Worm (Caenorhabditis elegans) whole organism, midembryonic: Measurements from ENCODE around the gene M03E7.1.

ENCODE experiments used
- T22C8.4 ChIP-seq: fragments of 200-800 bp; sonication (Bioruptor generic); IDR thresholded peaks from 2 replicates; pipeline ENCODE4 v1.3.6; 2022; ENCODE audit warnings: missing genetic modification characterization, missing compliant biosample characterization
- cog-1 ChIP-seq: sonication (generic microtip); optimal IDR thresholded peaks from 2 replicates; lab custom pipeline; 2016; ENCODE audit warnings: missing genetic modification characterization, missing compliant biosample characterization
- flt-1 ChIP-seq: fragments of 200-800 bp; sonication (Bioruptor generic); IDR thresholded peaks from 2 replicates; pipeline ENCODE4 v1.3.6; 2022; ENCODE audit warnings: missing genetic modification characterization, missing compliant biosample characterization
- ref-1 ChIP-seq: fragments of 200-800 bp; sonication (Bioruptor generic); conservative IDR thresholded peaks from 2 replicates; pipeline ENCODE4 v1.3.6; 2022; ENCODE audit warnings: missing genetic modification reagents, missing genetic modification characterization, missing compliant biosample characterization
- ztf-29 ChIP-seq: fragments of 200-800 bp; sonication (Bioruptor generic); IDR thresholded peaks from 2 replicates; pipeline ENCODE4 v1.3.6; 2022; ENCODE audit warnings: missing genetic modification reagents, missing genetic modification characterization, missing compliant biosample characterization

DNA sequence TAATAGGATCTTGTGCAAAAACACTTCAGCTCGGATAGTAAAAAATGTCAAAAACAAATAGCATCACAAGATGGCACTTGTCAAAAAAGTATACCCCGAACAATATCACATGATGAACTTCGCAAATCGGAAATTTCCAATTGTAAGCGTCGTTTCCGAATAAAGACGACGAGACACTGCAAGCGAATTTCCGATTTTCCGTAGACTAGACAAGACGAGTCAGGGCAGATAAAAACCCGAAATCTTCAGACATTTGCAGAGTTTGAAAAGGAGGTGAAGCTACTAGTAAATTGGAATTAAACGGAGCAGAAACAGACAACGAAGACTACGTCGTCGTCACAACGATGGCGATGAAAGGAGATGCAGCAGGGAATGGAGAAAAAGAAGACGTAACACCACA, 49.8 kb upstream of the M03E7.1 start:
- TF ChIP-seq flt-1 (GFP tag; lab: Robert Waterston, UW) = no peak
- no peak for TF ChIP-seq cog-1 (tag; lab: Kevin White, UChicago)
- no peak for TF ChIP-seq T22C8.4
- TF ChIP-seq ref-1 (GFP tag; lab: Robert Waterston, UW) = no peak
- no peak for TF ChIP-seq ztf-29
